Fruit fly (Drosophila melanogaster): ENCODE data around the gene Taf10.

- no peak for TF ChIP-seq Hr96 (GFP tag; optimal IDR thresholded peaks at IDR 0.05)
- TF ChIP-seq Mnt (GFP tag; optimal IDR thresholded peaks at IDR 0.05), result no peak
- no peak for TF ChIP-seq CG7045 (GFP tag; optimal IDR thresholded peaks at IDR 0.05)
- TF ChIP-seq pad (GFP tag; optimal IDR thresholded peaks at IDR 0.05), result no peak
These were observed 39.9 kb upstream of the Taf10 start for dm6 chr2L:2727812-2728211.

All from whole organism, adult.